Fruit fly (Drosophila melanogaster) whole organism, pupa: ENCODE data around the gene CG12448.

Source experiments
- CG12605 ChIP-seq: fragments of 200-800 bp; sonication (Bioruptor generic); IDR thresholded peaks from 2 replicates; pipeline ENCODE4 v1.3.6; 2022; ENCODE audit warnings: missing biosample characterization, missing genetic modification characterization
- CG17806 ChIP-seq: fragments of 200-800 bp; sonication (Bioruptor generic); optimal IDR thresholded peaks from 2 replicates; lab custom pipeline; 2018; ENCODE audit warnings: missing biosample characterization, mild to moderate bottlenecking, missing genetic modification characterization, moderate library complexity
- EcR ChIP-seq: fragments of 200-800 bp; sonication (Bioruptor generic); optimal IDR thresholded peaks from 3 replicates; lab custom pipeline; 2019; ENCODE audit warnings: missing biosample characterization, missing genetic modification characterization, mild to moderate bottlenecking, moderate library complexity, missing genetic modification reagents

dm6 chr2L:15941141-15941540 lies at the start of gene CG12448:
- TF ChIP-seq CG12605 (GFP tag; lab: Robert Waterston, UW) (no peak), CG17806 (tag; lab: Kevin White, UChicago) (no peak), EcR (GFP tag; lab: Kevin White, UChicago) (no peak)
